Worm (Caenorhabditis elegans) whole organism, midembryonic: ENCODE data around the gene M70.1.

Experiments
- T22C8.4 ChIP-seq: fragments of 200-800 bp; sonication (Bioruptor generic); IDR thresholded peaks from 2 replicates; pipeline ENCODE4 v1.3.6; 2022; ENCODE audit warnings: missing genetic modification characterization, missing compliant biosample characterization
- cog-1 ChIP-seq: sonication (generic microtip); optimal IDR thresholded peaks from 2 replicates; lab custom pipeline; 2016; ENCODE audit warnings: missing genetic modification characterization, missing compliant biosample characterization
- flt-1 ChIP-seq: fragments of 200-800 bp; sonication (Bioruptor generic); IDR thresholded peaks from 2 replicates; pipeline ENCODE4 v1.3.6; 2022; ENCODE audit warnings: missing genetic modification characterization, missing compliant biosample characterization
- klf-2 ChIP-seq: fragments of 200-800 bp; sonication (Bioruptor generic); conservative IDR thresholded peaks from 2 replicates; pipeline ENCODE4 v1.3.6; 2022; ENCODE audit warnings: missing genetic modification reagents, missing genetic modification characterization, missing compliant biosample characterization
- ref-1 ChIP-seq: fragments of 200-800 bp; sonication (Bioruptor generic); conservative IDR thresholded peaks from 2 replicates; pipeline ENCODE4 v1.3.6; 2022; ENCODE audit warnings: missing genetic modification reagents, missing genetic modification characterization, missing compliant biosample characterization
- tab-1 ChIP-seq: fragments of 200-800 bp; sonication (Bioruptor generic); IDR thresholded peaks from 2 replicates; pipeline ENCODE4 v1.3.6; 2022; ENCODE audit warnings: missing genetic modification characterization, missing compliant biosample characterization
- ztf-23 ChIP-seq: fragments of 200-800 bp; sonication (Bioruptor generic); IDR thresholded peaks from 2 replicates; pipeline ENCODE4 v1.3.6; 2022; ENCODE audit warnings: missing genetic modification reagents, missing genetic modification characterization, missing compliant biosample characterization
- ztf-29 ChIP-seq: fragments of 200-800 bp; sonication (Bioruptor generic); IDR thresholded peaks from 2 replicates; pipeline ENCODE4 v1.3.6; 2022; ENCODE audit warnings: missing genetic modification reagents, missing genetic modification characterization, missing compliant biosample characterization

ce11 chrIV:2242349-2243088 is 3.1 kb upstream of the M70.1 start, which contains the start of the genes M70.3 and M70.2:
- TF ChIP-seq tab-1 (GFP tag; lab: Robert Waterston, UW), result no peak
- TF ChIP-seq T22C8.4 (GFP tag; lab: Robert Waterston, UW), result no peak
- no peak for TF ChIP-seq ztf-29 (GFP tag; lab: Robert Waterston, UW)
- no peak for TF ChIP-seq ref-1 (GFP tag; lab: Robert Waterston, UW)
- TF ChIP-seq flt-1 (GFP tag; lab: Robert Waterston, UW), result no peak
- no peak for TF ChIP-seq klf-2
- TF ChIP-seq ztf-23 (GFP tag; lab: Robert Waterston, UW), result no peak
- TF ChIP-seq cog-1, result no peak
